Fruit fly (Drosophila melanogaster): ENCODE measurements around the gene Rpt2.

The Rpt2 gene

dm6 chr3R:23919366-23919765, 12.0 kb downstream of the Rpt2 start (continued):
- TF ChIP-seq gcm (GFP tag; optimal IDR thresholded peaks at IDR 0.05) = peak; percentile 0
- TF ChIP-seq CG14014 (GFP tag; IDR thresholded peaks at IDR 0.05) = peak; percentile 67; the same call in 1 of the 2 replicates
- TF ChIP-seq luna (GFP tag; optimal IDR thresholded peaks at IDR 0.05) = no peak
- no peak for TF ChIP-seq wor (GFP tag; IDR thresholded peaks at IDR 0.05)
- TF ChIP-seq Eip74EF (GFP tag; optimal IDR thresholded peaks at IDR 0.05) = peak in 1 of 2 experiments; percentile 28
- no peak for TF ChIP-seq Dip2 (GFP tag; IDR thresholded peaks at IDR 0.05)
- no peak for TF ChIP-seq CG2875 (GFP tag; optimal IDR thresholded peaks at IDR 0.05)
- no peak for TF ChIP-seq pita (GFP tag; optimal IDR thresholded peaks at IDR 0.05)
- no peak for TF ChIP-seq Abd-B (GFP tag; optimal IDR thresholded peaks at IDR 0.05)
- TF ChIP-seq p53 (GFP tag; optimal IDR thresholded peaks at IDR 0.05) = no peak
- no peak for TF ChIP-seq CG6791 (GFP tag; IDR thresholded peaks at IDR 0.05; ENCODE audit: partially characterized antibody)
- TF ChIP-seq chn (GFP tag; optimal IDR thresholded peaks at IDR 0.05) = no peak
- no peak for TF ChIP-seq Sry-β (GFP tag; optimal IDR thresholded peaks at IDR 0.05)
- TF ChIP-seq Awh (GFP tag; IDR thresholded peaks at IDR 0.05) = peak; percentile 59; the same call in 1 of the 2 replicates
- TF ChIP-seq CG2120 (GFP tag; optimal IDR thresholded peaks at IDR 0.05) = no peak
- TF ChIP-seq CG31441 (GFP tag; IDR thresholded peaks at IDR 0.05) = peak; percentile 48; the same call in 1 of the 2 replicates
- TF ChIP-seq CG31224 (GFP tag; IDR thresholded peaks at IDR 0.05) = no peak
- TF ChIP-seq cwo (GFP tag; optimal IDR thresholded peaks at IDR 0.05) = peak; percentile 40
- peak; percentile 37 for TF ChIP-seq CG10209 (GFP tag; optimal IDR thresholded peaks at IDR 0.05)
- no peak for TF ChIP-seq Stat92E (GFP tag; optimal IDR thresholded peaks at IDR 0.05)
- TF ChIP-seq cato (GFP tag; optimal IDR thresholded peaks at IDR 0.05; ENCODE audit: borderline replicate concordance) = no peak
- TF ChIP-seq CG6854 (GFP tag; optimal IDR thresholded peaks at IDR 0.05) = peak; percentile 40
- TF ChIP-seq sisA (GFP tag; IDR thresholded peaks at IDR 0.05) = no peak
- TF ChIP-seq phol (tag; optimal IDR thresholded peaks at IDR 0.05) = no peak
- peak; percentile 52 for TF ChIP-seq dmrt99B (tag; optimal IDR thresholded peaks at IDR 0.05)
- TF ChIP-seq inv (GFP tag; IDR thresholded peaks at IDR 0.05; ENCODE audit: partially characterized antibody) = no peak
- TF ChIP-seq sr (GFP tag; IDR thresholded peaks at IDR 0.05) = peak; percentile 25; the same call in 1 of the 3 replicates
- no peak for TF ChIP-seq lov (optimal IDR thresholded peaks at IDR 0.05)
- TF ChIP-seq lov (GFP tag; IDR thresholded peaks at IDR 0.05) = no peak
- TF ChIP-seq Blimp-1 (GFP tag; optimal IDR thresholded peaks at IDR 0.05) = peak; percentile 39
- no peak for TF ChIP-seq CG33213 (GFP tag; optimal IDR thresholded peaks at IDR 0.05)
- TF ChIP-seq rib (GFP tag; IDR thresholded peaks at IDR 0.05) = no peak
- TF ChIP-seq YL-1 (GFP tag; optimal IDR thresholded peaks at IDR 0.05) = no peak
- TF ChIP-seq gfzf (GFP tag; optimal IDR thresholded peaks at IDR 0.05) = no peak
- TF ChIP-seq crc (GFP tag; optimal IDR thresholded peaks at IDR 0.05) = no peak
- TF ChIP-seq salm (tag; optimal IDR thresholded peaks at IDR 0.05) = peak; percentile 70
- TF ChIP-seq repo (GFP tag; optimal IDR thresholded peaks at IDR 0.05) = no peak
- TF ChIP-seq NfI (GFP tag; optimal IDR thresholded peaks at IDR 0.05) = peak; percentile 41
- no peak for TF ChIP-seq CG43689 (GFP tag; IDR thresholded peaks at IDR 0.05)
- TF ChIP-seq CG7963 (GFP tag; IDR thresholded peaks at IDR 0.05; ENCODE audit: partially characterized antibody) = no peak
- peak; percentile 83 for TF ChIP-seq BtbVII (GFP tag; optimal IDR thresholded peaks at IDR 0.05)
- no peak for TF ChIP-seq Atf3 (GFP tag; optimal IDR thresholded peaks at IDR 0.05)
- TF ChIP-seq Adf1 (GFP tag; IDR thresholded peaks at IDR 0.05) = no peak
- TF ChIP-seq ab (GFP tag; optimal IDR thresholded peaks at IDR 0.05) = no peak
- TF ChIP-seq so (GFP tag; IDR thresholded peaks at IDR 0.05) = peak; percentile 39; the same call in 2 of the 3 replicates
- TF ChIP-seq CG11560 (tag; IDR thresholded peaks at IDR 0.05) = no peak
- no peak for TF ChIP-seq CG8388 (GFP tag; optimal IDR thresholded peaks at IDR 0.05)
- no peak for TF ChIP-seq NC2α (GFP tag; optimal IDR thresholded peaks at IDR 0.05)
- TF ChIP-seq croc (GFP tag; conservative IDR thresholded peaks at IDR 0.05) = no peak
- peak; percentile 38 for TF ChIP-seq CG12659 (GFP tag; optimal IDR thresholded peaks at IDR 0.05)
- no peak for TF ChIP-seq Optix (GFP tag; IDR thresholded peaks at IDR 0.05)

Data from whole organism, embryonic.